Fruit fly (Drosophila melanogaster): Measurements from ENCODE around the gene nis.

nis gene

dm6 chr2L:1632730-1633172 lies 45.8 kb upstream of the nis start (continued):
- peak; percentile 87 for TF ChIP-seq CG8290 (GFP tag; optimal IDR thresholded peaks at IDR 0.05)
- peak in 1 of 2 experiments; percentile 99 for TF ChIP-seq CG8290 (tag; optimal IDR thresholded peaks at IDR 0.05)
- TF ChIP-seq CG1233 (GFP tag; optimal IDR thresholded peaks at IDR 0.05) = peak; percentile 79
- peak; percentile 96 for TF ChIP-seq CG18619 (GFP tag; optimal IDR thresholded peaks at IDR 0.05)
- TF ChIP-seq CG13775 (GFP tag; optimal IDR thresholded peaks at IDR 0.05) = peak; percentile 86
- peak; percentile 80 for TF ChIP-seq CG10267 (tag; optimal IDR thresholded peaks at IDR 0.05)
- no peak for TF ChIP-seq fd102C (GFP tag; optimal IDR thresholded peaks at IDR 0.05)
- peak; percentile 99 for TF ChIP-seq CG11456 (GFP tag; IDR thresholded peaks at IDR 0.05)
- TF ChIP-seq Fer3 (tag; optimal IDR thresholded peaks at IDR 0.05) = peak; percentile 93
- TF ChIP-seq corto (GFP tag; optimal IDR thresholded peaks at IDR 0.05) = no peak
- peak; percentile 80 for TF ChIP-seq CG14965 (GFP tag; optimal IDR thresholded peaks at IDR 0.05; ENCODE audit: borderline replicate concordance)
- TF ChIP-seq CG17186 (GFP tag; optimal IDR thresholded peaks at IDR 0.05) = no peak
- TF ChIP-seq CG17328 (GFP tag; IDR thresholded peaks at IDR 0.05) = peak; percentile 94
- peak; percentile 97 for TF ChIP-seq CG11504 (tag; optimal IDR thresholded peaks at IDR 0.05)
- TF ChIP-seq wor (GFP tag; IDR thresholded peaks at IDR 0.05) = peak; percentile 86
- peak; percentile 53 for TF ChIP-seq nerfin-1 (tag; optimal IDR thresholded peaks at IDR 0.05)
- TF ChIP-seq CG15601 (tag; optimal IDR thresholded peaks at IDR 0.05) = peak; percentile 25
- TF ChIP-seq Neu2 (GFP tag; optimal IDR thresholded peaks at IDR 0.05; ENCODE audit: borderline replicate concordance) = peak; percentile 69
- no peak for TF ChIP-seq Hr39 (optimal IDR thresholded peaks at IDR 0.05)
- peak; percentile 99 for TF ChIP-seq danr (GFP tag; IDR thresholded peaks at IDR 0.05)
- peak; percentile 10 for TF ChIP-seq Dp (GFP tag; optimal IDR thresholded peaks at IDR 0.05)
- peak; percentile 91 for TF ChIP-seq CG17612 (GFP tag; IDR thresholded peaks at IDR 0.05)
- peak; percentile 93 for TF ChIP-seq CG18599 (GFP tag; optimal IDR thresholded peaks at IDR 0.05)
- no peak for TF ChIP-seq CG2129 (GFP tag; IDR thresholded peaks at IDR 0.05; ENCODE audit: partially characterized antibody)
- peak; percentile 98 for TF ChIP-seq otp (GFP tag; IDR thresholded peaks at IDR 0.05)
- peak; percentile 97 for TF ChIP-seq CG13424 (tag; optimal IDR thresholded peaks at IDR 0.05)
- TF ChIP-seq CG4730 (GFP tag; IDR thresholded peaks at IDR 0.05) = peak; percentile 97
- TF ChIP-seq CG12104 (GFP tag; optimal IDR thresholded peaks at IDR 0.05) = peak; percentile 92
- peak; percentile 88 for TF ChIP-seq cwo (GFP tag; optimal IDR thresholded peaks at IDR 0.05)
- TF ChIP-seq CG15011 (GFP tag; optimal IDR thresholded peaks at IDR 0.05) = peak; percentile 82
- TF ChIP-seq lbe (GFP tag; optimal IDR thresholded peaks at IDR 0.05) = no peak
- TF ChIP-seq CG34422 (GFP tag; IDR thresholded peaks at IDR 0.05) = peak; percentile 98
- TF ChIP-seq CG13894 (tag; optimal IDR thresholded peaks at IDR 0.05) = peak; percentile 89
- TF ChIP-seq CG6813 (GFP tag; optimal IDR thresholded peaks at IDR 0.05) = peak; percentile 73
- peak; percentile 76 for TF ChIP-seq Atf-2 (GFP tag; optimal IDR thresholded peaks at IDR 0.05)
- TF ChIP-seq croc (GFP tag; conservative IDR thresholded peaks at IDR 0.05) = peak; percentile 83
- peak; percentile 98 for TF ChIP-seq Ptx1 (GFP tag; IDR thresholded peaks at IDR 0.05)
- peak; percentile 91 for TF ChIP-seq CG9215 (GFP tag; IDR thresholded peaks at IDR 0.05)
- TF ChIP-seq Oaz (GFP tag; IDR thresholded peaks at IDR 0.05) = peak; percentile 99
- TF ChIP-seq CG3065 (GFP tag; optimal IDR thresholded peaks at IDR 0.05) = peak; percentile 40
- TF ChIP-seq mirr (GFP tag; optimal IDR thresholded peaks at IDR 0.05) = peak; percentile 93
- peak; percentile 96 for TF ChIP-seq sd (tag; optimal IDR thresholded peaks at IDR 0.05)
- no peak for TF ChIP-seq CG6254 (GFP tag; optimal IDR thresholded peaks at IDR 0.05)
- peak; percentile 91 for TF ChIP-seq ro (GFP tag; IDR thresholded peaks at IDR 0.05)
- TF ChIP-seq CG16813 (GFP tag; IDR thresholded peaks at IDR 0.05; ENCODE audit: partially characterized antibody) = no peak
- TF ChIP-seq CG31224 (GFP tag; IDR thresholded peaks at IDR 0.05) = peak; percentile 92
- TF ChIP-seq Sox100B (GFP tag; optimal IDR thresholded peaks at IDR 0.05) = peak; percentile 90
- TF ChIP-seq CG9727 (GFP tag; optimal IDR thresholded peaks at IDR 0.05) = peak; percentile 90
- TF ChIP-seq chinmo (GFP tag; IDR thresholded peaks at IDR 0.05; ENCODE audit: partially characterized antibody) = peak; percentile 100
- peak; percentile 95 for TF ChIP-seq Dek (tag; optimal IDR thresholded peaks at IDR 0.05)
